Fruit fly (Drosophila melanogaster) whole organism, embryonic: Measurements from ENCODE around the gene CG31141.

Source experiments
- Bteb2 ChIP-seq: fragments of 200-800 bp; sonication (Bioruptor generic); optimal IDR thresholded peaks from 2 replicates; lab custom pipeline; 2016; ENCODE audit warnings: missing biosample characterization, missing genetic modification characterization
- CG10366 ChIP-seq: fragments of 200-800 bp; sonication (Bioruptor generic); IDR thresholded peaks from 2 replicates; pipeline ENCODE4 v1.3.6; 2022; ENCODE audit warnings: missing biosample characterization, missing genetic modification characterization
- CG10543 ChIP-seq: fragments of 200-800 bp; sonication (Bioruptor generic); optimal IDR thresholded peaks from 3 replicates; lab custom pipeline; 2017; ENCODE audit warnings: missing biosample characterization, mild to moderate bottlenecking, missing genetic modification characterization, moderate library complexity
- CG13123 ChIP-seq: fragments of 200-800 bp; sonication (Bioruptor generic); optimal IDR thresholded peaks from 2 replicates; lab custom pipeline; 2016; ENCODE audit warnings: missing biosample characterization, missing genetic modification characterization
- CG13296 ChIP-seq: fragments of 200-800 bp; sonication (Bioruptor generic); optimal IDR thresholded peaks from 3 replicates; lab custom pipeline; 2018; ENCODE audit warnings: missing biosample characterization, mild to moderate bottlenecking, missing genetic modification characterization
- CG14050 ChIP-seq: fragments of 200-800 bp; sonication (Bioruptor generic); IDR thresholded peaks from 3 replicates; pipeline ENCODE4 v1.3.6; 2022; ENCODE audit warnings: missing biosample characterization, missing genetic modification characterization
- CG15479 ChIP-seq: fragments of 200-800 bp; sonication (Bioruptor generic); optimal IDR thresholded peaks from 3 replicates; lab custom pipeline; 2019; ENCODE audit warnings: missing biosample characterization, mild to moderate bottlenecking, missing genetic modification characterization, moderate library complexity
- CG17186 ChIP-seq: fragments of 200-800 bp; sonication (Bioruptor generic); optimal IDR thresholded peaks from 3 replicates; lab custom pipeline; 2017; ENCODE audit warnings: missing biosample characterization, missing genetic modification reagents, missing genetic modification characterization
- CG17385 ChIP-seq: fragments of 200-800 bp; sonication (Bioruptor generic); optimal IDR thresholded peaks from 3 replicates; lab custom pipeline; 2018; ENCODE audit warnings: missing biosample characterization, mild to moderate bottlenecking, missing genetic modification characterization
- CG17568 ChIP-seq: fragments of 200-800 bp; sonication (Bioruptor generic); optimal IDR thresholded peaks from 2 replicates; lab custom pipeline; 2018; ENCODE audit warnings: missing biosample characterization, mild to moderate bottlenecking, missing genetic modification characterization, moderate library complexity
- CG17612 ChIP-seq: fragments of 200-800 bp; sonication (Bioruptor generic); IDR thresholded peaks from 2 replicates; pipeline ENCODE4 v1.3.6; 2022; ENCODE audit warnings: missing biosample characterization, missing genetic modification characterization
- CG18011 ChIP-seq: fragments of 200-800 bp; sonication (Bioruptor generic); optimal IDR thresholded peaks from 2 replicates; lab custom pipeline; 2017; ENCODE audit warnings: missing biosample characterization, missing genetic modification characterization, mild to moderate bottlenecking, moderate library complexity, missing genotype
- CG2199 ChIP-seq: fragments of 200-800 bp; sonication (Bioruptor generic); IDR thresholded peaks from 3 replicates; pipeline ENCODE4 v1.3.6; 2022; ENCODE audit warnings: missing biosample characterization, missing genetic modification characterization
- CG32767 ChIP-seq: fragments of 200-800 bp; sonication (Bioruptor generic); IDR thresholded peaks from 2 replicates; pipeline ENCODE4 v1.3.6; 2022; ENCODE audit warnings: missing biosample characterization, missing genetic modification characterization
- CG3995 ChIP-seq: fragments of 200-800 bp; sonication (Bioruptor generic); optimal IDR thresholded peaks from 3 replicates; lab custom pipeline; 2016; ENCODE audit warnings: missing biosample characterization, missing genetic modification characterization
- CG4730 ChIP-seq: fragments of 200-800 bp; sonication (Bioruptor generic); IDR thresholded peaks from 2 replicates; pipeline ENCODE4 v1.3.6; 2022; ENCODE audit warnings: missing biosample characterization, missing genetic modification characterization
- CG7839 ChIP-seq: fragments of 200-800 bp; sonication (Bioruptor generic); optimal IDR thresholded peaks from 3 replicates; lab custom pipeline; 2018; ENCODE audit warnings: missing biosample characterization, mild to moderate bottlenecking, missing genetic modification characterization, moderate library complexity
- CG8388 ChIP-seq: fragments of 200-800 bp; sonication (Bioruptor generic); optimal IDR thresholded peaks from 2 replicates; lab custom pipeline; 2019; ENCODE audit warnings: missing biosample characterization, mild to moderate bottlenecking, missing genetic modification characterization, moderate library complexity
- CG8478 ChIP-seq: fragments of >200 bp; optimal IDR thresholded peaks from 2 replicates; lab custom pipeline; 2018
- CG8924 ChIP-seq: fragments of 200-800 bp; optimal IDR thresholded peaks from 3 replicates; lab custom pipeline; 2019; ENCODE audit warnings: missing biosample characterization, mild to moderate bottlenecking, missing genetic modification characterization, moderate library complexity
- CTCF ChIP-seq: fragments of 200-800 bp; sonication (Bioruptor generic); optimal IDR thresholded peaks from 2 replicates; lab custom pipeline; 2017; ENCODE audit warnings: missing biosample characterization, mild to moderate bottlenecking, missing genetic modification characterization, moderate library complexity
- Dp ChIP-seq: fragments of 200-800 bp; sonication (Bioruptor generic); optimal IDR thresholded peaks from 2 replicates; lab custom pipeline; 2018; ENCODE audit warnings: missing biosample characterization, mild to moderate bottlenecking, missing genetic modification characterization, moderate library complexity
- E2f2 ChIP-seq: fragments of 200-800 bp; sonication (Bioruptor generic); IDR thresholded peaks from 2 replicates; pipeline ENCODE4 v1.3.6; 2022; ENCODE audit warnings: missing biosample characterization, missing genetic modification characterization
- Ets97D ChIP-seq: fragments of 200-800 bp; sonication (Bioruptor generic); optimal IDR thresholded peaks from 3 replicates; lab custom pipeline; 2016; ENCODE audit warnings: missing biosample characterization, missing genetic modification characterization
- Fer2 ChIP-seq: fragments of 200-800 bp; sonication (Bioruptor generic); optimal IDR thresholded peaks from 2 replicates; lab custom pipeline; 2018; ENCODE audit warnings: missing biosample characterization, mild to moderate bottlenecking, missing genetic modification characterization, moderate library complexity
- Fer3 ChIP-seq: fragments of 200-800 bp; sonication (Bioruptor generic); optimal IDR thresholded peaks from 2 replicates; lab custom pipeline; 2018; ENCODE audit warnings: missing biosample characterization, mild to moderate bottlenecking, missing genetic modification characterization, moderate library complexity
- HLHmδ ChIP-seq: fragments of 200-800 bp; sonication (Bioruptor generic); optimal IDR thresholded peaks from 2 replicates; lab custom pipeline; 2018; ENCODE audit warnings: missing biosample characterization, mild to moderate bottlenecking, missing genetic modification characterization, moderate library complexity
- Hand ChIP-seq: fragments of 200-800 bp; sonication (Bioruptor generic); optimal IDR thresholded peaks from 2 replicates; lab custom pipeline; 2017; ENCODE audit warnings: mild to moderate bottlenecking, missing biosample characterization, missing genetic modification reagents, missing genetic modification characterization
- Lhr ChIP-seq: fragments of 200-800 bp; sonication (Bioruptor generic); optimal IDR thresholded peaks from 3 replicates; lab custom pipeline; 2017; ENCODE audit warnings: mild to moderate bottlenecking, missing biosample characterization, missing genetic modification reagents, missing genetic modification characterization
- NK7.1 ChIP-seq: fragments of 200-800 bp; sonication (Bioruptor generic); optimal IDR thresholded peaks from 3 replicates; lab custom pipeline; 2016; ENCODE audit warnings: missing biosample characterization, missing genetic modification characterization
- Rfx ChIP-seq: fragments of 200-800 bp; sonication (Bioruptor generic); IDR thresholded peaks from 2 replicates; pipeline ENCODE4 v1.3.6; 2022; ENCODE audit warnings: missing biosample characterization, missing genetic modification characterization
- Stat92E ChIP-seq, 3 experiments: fragments of >200 bp in 2 of 3; fragments of 200-800 bp in 1 of 3; sonication (Bioruptor generic) in 1 of 3; optimal IDR thresholded peaks; 2 replicates each; lab custom pipeline; 2017 to 2019; ENCODE audit warnings: missing biosample characterization in 3 of 3, missing genetic modification characterization in 3 of 3, mild to moderate bottlenecking in 1 of 3, moderate library complexity in 1 of 3
- ato ChIP-seq: fragments of 200-800 bp; sonication (Bioruptor generic); IDR thresholded peaks from 2 replicates; pipeline ENCODE4 v1.3.6; 2022; ENCODE audit warnings: missing biosample characterization, missing genetic modification characterization; ENCODE audit not compliant: partially characterized antibody
- cato ChIP-seq: fragments of 200-800 bp; sonication (Bioruptor generic); optimal IDR thresholded peaks from 2 replicates; lab custom pipeline; 2016; ENCODE audit warnings: missing biosample characterization, missing genetic modification characterization, borderline replicate concordance
- chif ChIP-seq, 2 experiments: fragments of 200-800 bp; sonication (Bioruptor generic); optimal IDR thresholded peaks; 3 replicates each; lab custom pipeline; 2016; ENCODE audit warnings: missing biosample characterization in 2 of 2, missing genetic modification characterization in 2 of 2
- corto ChIP-seq: fragments of 200-800 bp; sonication (Bioruptor generic); optimal IDR thresholded peaks from 2 replicates; lab custom pipeline; 2016; ENCODE audit warnings: missing biosample characterization, mild to moderate bottlenecking, missing genetic modification characterization, moderate library complexity
- crol ChIP-seq: fragments of 200-800 bp; sonication (Bioruptor generic); IDR thresholded peaks from 2 replicates; pipeline ENCODE4 v1.3.6; 2022; ENCODE audit warnings: missing biosample characterization, missing genetic modification characterization
- dati ChIP-seq: fragments of 200-800 bp; sonication (Bioruptor generic); IDR thresholded peaks from 2 replicates; pipeline ENCODE4 v1.3.6; 2022; ENCODE audit warnings: missing biosample characterization, missing genetic modification characterization
- emc ChIP-seq: fragments of 200-800 bp; sonication (Bioruptor generic); optimal IDR thresholded peaks from 2 replicates; lab custom pipeline; 2016; ENCODE audit warnings: missing biosample characterization, missing genetic modification characterization
- ems ChIP-seq: fragments of 200-800 bp; sonication (Bioruptor generic); optimal IDR thresholded peaks from 3 replicates; lab custom pipeline; 2016; ENCODE audit warnings: missing biosample characterization, missing genetic modification characterization
- gt ChIP-seq: fragments of 200-800 bp; sonication (Bioruptor generic); IDR thresholded peaks from 2 replicates; pipeline ENCODE4 v1.3.6; 2022; ENCODE audit warnings: missing biosample characterization, missing genetic modification characterization
- knrl ChIP-seq: fragments of 200-800 bp; sonication (Bioruptor generic); IDR thresholded peaks from 3 replicates; pipeline ENCODE4 v1.3.6; 2022; ENCODE audit warnings: missing biosample characterization, missing genetic modification characterization; ENCODE audit not compliant: partially characterized antibody
- repo ChIP-seq: fragments of 200-800 bp; sonication (Bioruptor generic); optimal IDR thresholded peaks from 2 replicates; lab custom pipeline; 2016; ENCODE audit warnings: missing biosample characterization, missing genetic modification characterization
- salm ChIP-seq: fragments of 200-800 bp; sonication (Bioruptor generic); optimal IDR thresholded peaks from 2 replicates; lab custom pipeline; 2018; ENCODE audit warnings: missing biosample characterization, mild to moderate bottlenecking, missing genetic modification characterization
- sqz ChIP-seq: fragments of 200-800 bp; sonication (Bioruptor generic); optimal IDR thresholded peaks from 3 replicates; lab custom pipeline; 2018; ENCODE audit warnings: missing biosample characterization, mild to moderate bottlenecking, missing genetic modification characterization
- sug ChIP-seq: fragments of 200-800 bp; optimal IDR thresholded peaks from 2 replicates; lab custom pipeline; 2019; ENCODE audit warnings: missing biosample characterization, mild to moderate bottlenecking, missing genetic modification characterization, moderate library complexity
- tup ChIP-seq: fragments of 200-800 bp; sonication (Bioruptor generic); optimal IDR thresholded peaks from 2 replicates; lab custom pipeline; 2016; ENCODE audit warnings: missing biosample characterization, mild to moderate bottlenecking, missing genetic modification characterization, moderate library complexity
- wdn ChIP-seq: fragments of 200-800 bp; sonication (Bioruptor generic); IDR thresholded peaks from 2 replicates; pipeline ENCODE4 v1.3.6; 2022; ENCODE audit warnings: missing biosample characterization, missing genetic modification characterization
- zen ChIP-seq: fragments of 200-800 bp; sonication (Bioruptor generic); optimal IDR thresholded peaks from 3 replicates; lab custom pipeline; 2018; ENCODE audit warnings: missing biosample characterization, mild to moderate bottlenecking, missing genetic modification characterization, moderate library complexity

The CG31141 gene

dm6 chr3R:23939921-23940839, 17.1 kb downstream of the CG31141 start (continued):
- TF ChIP-seq CG18011 (GFP tag; lab: Kevin White, UChicago) (peak; percentile 55), Stat92E (GFP tag; optimal IDR thresholded peaks at IDR 0.05; lab: Kevin White, UChicago) (peak in 1 of 3 experiments; percentile 1), knrl (GFP tag; lab: Robert Waterston, UW) (no peak), CG8388 (GFP tag; lab: Kevin White, UChicago) (peak; percentile 51), ato (GFP tag; lab: Robert Waterston, UW) (no peak), CG32767 (GFP tag; lab: Robert Waterston, UW) (peak; percentile 71), CTCF (GFP tag; lab: Kevin White, UChicago) (peak; percentile 30), Rfx (GFP tag; lab: Robert Waterston, UW) (peak; percentile 73), CG2199 (GFP tag; lab: Robert Waterston, UW) (no peak), tup (GFP tag; lab: Kevin White, UChicago) (peak; percentile 80), CG14050 (peak; percentile 72; the same call in 2 of the 3 replicates), Fer2 (tag; lab: Kevin White, UChicago) (peak; percentile 70), CG10543 (GFP tag; lab: Kevin White, UChicago) (peak; percentile 90), CG13296 (GFP tag; lab: Kevin White, UChicago) (peak; percentile 91), CG17612 (no peak), sqz (GFP tag; lab: Kevin White, UChicago) (peak; percentile 71), salm (peak; percentile 85), crol (no peak), Lhr (peak; percentile 88), CG3995 (GFP tag; lab: Kevin White, UChicago) (no peak), Dp (GFP tag; lab: Kevin White, UChicago) (no peak), CG8924 (tag; lab: Kevin White, UChicago) (peak; percentile 78), CG7839 (tag; lab: Kevin White, UChicago) (peak; percentile 58), CG17385 (GFP tag; lab: Kevin White, UChicago) (peak; percentile 79), HLHmδ (GFP tag; lab: Kevin White, UChicago) (peak; percentile 89), Ets97D (peak; percentile 36), wdn (GFP tag; lab: Robert Waterston, UW) (no peak), ems (peak; percentile 3), emc (GFP tag; lab: Kevin White, UChicago) (no peak), zen (tag; lab: Kevin White, UChicago) (peak; percentile 57), CG17186 (GFP tag; lab: Kevin White, UChicago) (peak; percentile 39), NK7.1 (peak; percentile 56), dati (GFP tag; lab: Robert Waterston, UW) (no peak), Fer3 (tag; lab: Kevin White, UChicago) (peak; percentile 75), CG15479 (peak; percentile 69), CG13123 (GFP tag; lab: Kevin White, UChicago) (peak; percentile 81), gt (GFP tag; lab: Robert Waterston, UW) (0 out of 2 replicates have a peak, but pooled peaks have one; percentile 7), repo (peak; percentile 66), Bteb2 (GFP tag; lab: Kevin White, UChicago) (peak; percentile 64), CG8478 (lab: Kevin White, UChicago) (no peak), corto (GFP tag; lab: Kevin White, UChicago) (no peak), CG10366 (peak; percentile 62), CG17568 (GFP tag; lab: Kevin White, UChicago) (peak; percentile 94), sug (tag; lab: Kevin White, UChicago) (peak; percentile 99), CG4730 (GFP tag; lab: Robert Waterston, UW) (peak; percentile 39; the same call in 1 of the 2 replicates), Hand (peak; percentile 7), E2f2 (GFP tag; lab: Robert Waterston, UW) (peak; percentile 65), chif (GFP tag; optimal IDR thresholded peaks at IDR 0.05; lab: Kevin White, UChicago) (peak; percentile 49 to 80), cato (GFP tag; lab: Kevin White, UChicago) (peak; percentile 44)
